Worm (Caenorhabditis elegans) whole organism, midembryonic: ENCODE measurements around the gene msp-32.
"Not testable (repeated sequence)": the region's sequence is repeated elsewhere in the genome, so short reads cannot be mapped to it uniquely, and the experiment has no call there.

ENCODE experiments used
- T22C8.4 ChIP-seq: fragments of 200-800 bp; sonication (Bioruptor generic); IDR thresholded peaks from 2 replicates; pipeline ENCODE4 v1.3.6; 2022; ENCODE audit warnings: missing genetic modification characterization, missing compliant biosample characterization
- cog-1 ChIP-seq: sonication (generic microtip); optimal IDR thresholded peaks from 2 replicates; lab custom pipeline; 2016; ENCODE audit warnings: missing genetic modification characterization, missing compliant biosample characterization
- flt-1 ChIP-seq: fragments of 200-800 bp; sonication (Bioruptor generic); IDR thresholded peaks from 2 replicates; pipeline ENCODE4 v1.3.6; 2022; ENCODE audit warnings: missing genetic modification characterization, missing compliant biosample characterization
- klf-2 ChIP-seq: fragments of 200-800 bp; sonication (Bioruptor generic); conservative IDR thresholded peaks from 2 replicates; pipeline ENCODE4 v1.3.6; 2022; ENCODE audit warnings: missing genetic modification reagents, missing genetic modification characterization, missing compliant biosample characterization
- med-1 ChIP-seq: sonication (generic microtip); optimal IDR thresholded peaks from 2 replicates; lab custom pipeline; 2017; ENCODE audit warnings: missing genetic modification characterization, mild to moderate bottlenecking, missing compliant biosample characterization, antibody characterized with exemption, missing genetic modification reagents; ENCODE audit not compliant: insufficient read depth
- ref-1 ChIP-seq: fragments of 200-800 bp; sonication (Bioruptor generic); conservative IDR thresholded peaks from 2 replicates; pipeline ENCODE4 v1.3.6; 2022; ENCODE audit warnings: missing genetic modification reagents, missing genetic modification characterization, missing compliant biosample characterization
- tab-1 ChIP-seq: fragments of 200-800 bp; sonication (Bioruptor generic); IDR thresholded peaks from 2 replicates; pipeline ENCODE4 v1.3.6; 2022; ENCODE audit warnings: missing genetic modification characterization, missing compliant biosample characterization
- ztf-23 ChIP-seq: fragments of 200-800 bp; sonication (Bioruptor generic); IDR thresholded peaks from 2 replicates; pipeline ENCODE4 v1.3.6; 2022; ENCODE audit warnings: missing genetic modification reagents, missing genetic modification characterization, missing compliant biosample characterization
- ztf-29 ChIP-seq: fragments of 200-800 bp; sonication (Bioruptor generic); IDR thresholded peaks from 2 replicates; pipeline ENCODE4 v1.3.6; 2022; ENCODE audit warnings: missing genetic modification reagents, missing genetic modification characterization, missing compliant biosample characterization

The msp-32 gene

ce11 chrII:4914214-4914613 is 15.6 kb downstream of the msp-32 start, which contains the start of gene R05F9.11:
TSS of gene R05F9.11 (minus strand) at chrII:4914218.
- TF ChIP-seq ztf-29 (no peak), klf-2 (GFP tag; lab: Robert Waterston, UW) (no peak), cog-1 (tag; lab: Kevin White, UChicago) (no peak), med-1 (GFP tag; lab: Kevin White, UChicago) (no peak), tab-1 (GFP tag; lab: Robert Waterston, UW) (no peak), T22C8.4 (GFP tag; lab: Robert Waterston, UW) (no peak), flt-1 (no peak), ztf-23 (GFP tag; lab: Robert Waterston, UW) (no peak), ref-1 (GFP tag; lab: Robert Waterston, UW) (no peak)

ce11 chrII:4915572-4915971 is 16.9 kb downstream of the msp-32 start:
- TF ChIP-seq med-1 (GFP tag; lab: Kevin White, UChicago) (no peak), ztf-29 (no peak)

- TF ChIP-seq cog-1 (tag; lab: Kevin White, UChicago); ref-1 (GFP tag; lab: Robert Waterston, UW); med-1 (GFP tag; lab: Kevin White, UChicago): not testable (repeated sequence)
Measured at ce11 chrII:4916462-4916861, 17.8 kb downstream of the msp-32 start, which contains the start of gene msp-31. TSS of gene msp-31 (minus strand) at chrII:4916562.

- TF ChIP-seq T22C8.4 (GFP tag; lab: Robert Waterston, UW) (no peak), ztf-29 (no peak), tab-1 (GFP tag; lab: Robert Waterston, UW) (no peak), flt-1 (no peak), ztf-23 (GFP tag; lab: Robert Waterston, UW) (no peak), cog-1 (tag; lab: Kevin White, UChicago) (no peak)
Measured at ce11 chrII:4918501-4919021, 19.9 kb downstream of the msp-32 start.

ce11 chrII:4920608-4921007 is 22.0 kb downstream of the msp-32 start:
- TF ChIP-seq T22C8.4 (GFP tag; lab: Robert Waterston, UW) (no peak), klf-2 (GFP tag; lab: Robert Waterston, UW) (no peak), ref-1 (GFP tag; lab: Robert Waterston, UW) (no peak), ztf-23 (GFP tag; lab: Robert Waterston, UW) (no peak), tab-1 (GFP tag; lab: Robert Waterston, UW) (no peak), ztf-29 (no peak), med-1 (GFP tag; lab: Kevin White, UChicago) (no peak), cog-1 (tag; lab: Kevin White, UChicago) (no peak), flt-1 (no peak)

- TF ChIP-seq flt-1 (no peak), med-1 (GFP tag; lab: Kevin White, UChicago) (no peak), T22C8.4 (GFP tag; lab: Robert Waterston, UW) (no peak), ztf-29 (no peak), klf-2 (GFP tag; lab: Robert Waterston, UW) (no peak), ref-1 (GFP tag; lab: Robert Waterston, UW) (no peak), ztf-23 (GFP tag; lab: Robert Waterston, UW) (no peak), cog-1 (tag; lab: Kevin White, UChicago) (no peak), tab-1 (GFP tag; lab: Robert Waterston, UW) (no peak)
Measured at ce11 chrII:4924729-4925128, 26.1 kb downstream of the msp-32 start.

- TF ChIP-seq flt-1 (no peak), tab-1 (GFP tag; lab: Robert Waterston, UW) (no peak), ztf-29 (no peak), med-1 (GFP tag; lab: Kevin White, UChicago) (no peak), cog-1 (tag; lab: Kevin White, UChicago) (no peak), ref-1 (GFP tag; lab: Robert Waterston, UW) (no peak), ztf-23 (GFP tag; lab: Robert Waterston, UW) (no peak), klf-2 (GFP tag; lab: Robert Waterston, UW) (no peak), T22C8.4 (GFP tag; lab: Robert Waterston, UW) (no peak)
Measured at ce11 chrII:4925198-4925764, 26.7 kb downstream of the msp-32 start, which contains the start of gene aagr-2. TSS of gene aagr-2 (minus strand) at chrII:4925248.

ce11 chrII:4928367-4928766 is 29.7 kb downstream of the msp-32 start:
- peak; percentile 49; the same call in 1 of the 2 replicates for TF ChIP-seq ref-1 (GFP tag; lab: Robert Waterston, UW)
- peak; percentile 77; the same call in 1 of the 2 replicates for TF ChIP-seq tab-1 (GFP tag; lab: Robert Waterston, UW)
- peak; percentile 75 for TF ChIP-seq flt-1

ce11 chrII:4931286-4931685 is 32.7 kb downstream of the msp-32 start:
- TF ChIP-seq flt-1 (no peak), ztf-23 (GFP tag; lab: Robert Waterston, UW) (0 out of 2 replicates have a peak, but pooled peaks have one; percentile 25), ztf-29 (no peak), cog-1 (tag; lab: Kevin White, UChicago) (no peak), klf-2 (GFP tag; lab: Robert Waterston, UW) (no peak), tab-1 (GFP tag; lab: Robert Waterston, UW) (no peak), med-1 (GFP tag; lab: Kevin White, UChicago) (no peak), T22C8.4 (GFP tag; lab: Robert Waterston, UW) (no peak)

- TF ChIP-seq ref-1 (GFP tag; lab: Robert Waterston, UW); tab-1 (GFP tag; lab: Robert Waterston, UW); med-1 (GFP tag; lab: Kevin White, UChicago): not testable (repeated sequence)
Measured at ce11 chrII:4932727-4933126, 34.1 kb downstream of the msp-32 start, which contains the start of gene msp-152. TSS of gene msp-152 (plus strand) at chrII:4933027.
